Fruit fly (Drosophila melanogaster) whole organism, embryonic: Measurements from ENCODE around the gene Hpr1.

Source experiments
- CG11695 ChIP-seq: fragments of 200-800 bp; sonication (Bioruptor generic); IDR thresholded peaks from 3 replicates; pipeline ENCODE4 v1.3.6; 2022; ENCODE audit warnings: missing biosample characterization, missing genetic modification characterization
- CG12659 ChIP-seq: fragments of 200-800 bp; sonication (Bioruptor generic); optimal IDR thresholded peaks from 3 replicates; lab custom pipeline; 2017; ENCODE audit warnings: mild to moderate bottlenecking, missing biosample characterization, missing genetic modification reagents, missing genetic modification characterization
- CG13424 ChIP-seq: fragments of 200-800 bp; sonication (Bioruptor generic); optimal IDR thresholded peaks from 2 replicates; lab custom pipeline; 2019; ENCODE audit warnings: missing biosample characterization, mild to moderate bottlenecking, missing genetic modification characterization, moderate library complexity
- CG13775 ChIP-seq: fragments of 200-800 bp; sonication (Bioruptor generic); optimal IDR thresholded peaks from 3 replicates; lab custom pipeline; 2017; ENCODE audit warnings: missing biosample characterization, mild to moderate bottlenecking, missing genetic modification characterization
- CG15696 ChIP-seq: fragments of 200-800 bp; sonication (Bioruptor generic); optimal IDR thresholded peaks from 2 replicates; lab custom pipeline; 2019; ENCODE audit warnings: missing biosample characterization, mild to moderate bottlenecking, missing genetic modification characterization, moderate library complexity
- CG17359 ChIP-seq: fragments of 200-800 bp; sonication (Bioruptor generic); optimal IDR thresholded peaks from 3 replicates; lab custom pipeline; 2018; ENCODE audit warnings: missing biosample characterization, mild to moderate bottlenecking, missing genetic modification characterization, moderate library complexity
- CG17361 ChIP-seq: fragments of 200-800 bp; sonication (Bioruptor generic); IDR thresholded peaks from 3 replicates; pipeline ENCODE4 v1.3.6; 2022; ENCODE audit warnings: missing biosample characterization, missing genetic modification characterization
- CG17912 ChIP-seq: fragments of 200-800 bp; sonication (Bioruptor generic); optimal IDR thresholded peaks from 2 replicates; lab custom pipeline; 2018; ENCODE audit warnings: missing biosample characterization, mild to moderate bottlenecking, missing genetic modification characterization
- CG18764 ChIP-seq: fragments of 200-800 bp; sonication (Bioruptor generic); optimal IDR thresholded peaks from 3 replicates; lab custom pipeline; 2016; ENCODE audit warnings: missing biosample characterization, missing genetic modification characterization
- CG2116 ChIP-seq: fragments of 200-800 bp; sonication (Bioruptor generic); optimal IDR thresholded peaks from 3 replicates; lab custom pipeline; 2018; ENCODE audit warnings: missing biosample characterization, mild to moderate bottlenecking, missing genetic modification characterization
- CG2202 ChIP-seq: fragments of 200-800 bp; sonication (Bioruptor generic); optimal IDR thresholded peaks from 2 replicates; lab custom pipeline; 2018; ENCODE audit warnings: missing biosample characterization, mild to moderate bottlenecking, missing genetic modification characterization
- CG30403 ChIP-seq: fragments of 200-800 bp; sonication (Bioruptor generic); optimal IDR thresholded peaks from 3 replicates; lab custom pipeline; 2016; ENCODE audit warnings: missing biosample characterization, missing genetic modification characterization
- CG30431 ChIP-seq: fragments of 200-800 bp; sonication (Bioruptor generic); optimal IDR thresholded peaks from 2 replicates; lab custom pipeline; 2017; ENCODE audit warnings: missing biosample characterization, missing genetic modification characterization
- CG3847 ChIP-seq: fragments of 200-800 bp; sonication (Bioruptor generic); IDR thresholded peaks from 2 replicates; pipeline ENCODE4 v1.3.6; 2022; ENCODE audit warnings: missing biosample characterization, missing genetic modification characterization
- CG42726 ChIP-seq: fragments of 200-800 bp; sonication (Bioruptor generic); IDR thresholded peaks from 2 replicates; pipeline ENCODE4 v1.3.6; 2022; ENCODE audit warnings: missing biosample characterization, missing genetic modification characterization; ENCODE audit not compliant: partially characterized antibody
- CG4404 ChIP-seq: fragments of 200-800 bp; sonication (Bioruptor generic); IDR thresholded peaks from 2 replicates; pipeline ENCODE4 v1.3.6; 2022; ENCODE audit warnings: missing biosample characterization, missing genetic modification characterization
- CG4707 ChIP-seq: fragments of 200-800 bp; sonication (Bioruptor generic); optimal IDR thresholded peaks from 2 replicates; lab custom pipeline; 2018; ENCODE audit warnings: missing biosample characterization, mild to moderate bottlenecking, missing genetic modification characterization, moderate library complexity
- CG6654 ChIP-seq: fragments of 200-800 bp; sonication (Bioruptor generic); optimal IDR thresholded peaks from 2 replicates; lab custom pipeline; 2017; ENCODE audit warnings: missing biosample characterization, mild to moderate bottlenecking, missing genetic modification characterization
- CG6765 ChIP-seq: fragments of 200-800 bp; sonication (Bioruptor generic); optimal IDR thresholded peaks from 3 replicates; lab custom pipeline; 2017; ENCODE audit warnings: missing biosample characterization, mild to moderate bottlenecking, missing genetic modification characterization
- CG6854 ChIP-seq: fragments of 200-800 bp; sonication (Bioruptor generic); optimal IDR thresholded peaks from 3 replicates; lab custom pipeline; 2017; ENCODE audit warnings: missing biosample characterization, mild to moderate bottlenecking, missing genetic modification characterization
- CG8924 ChIP-seq: fragments of 200-800 bp; optimal IDR thresholded peaks from 3 replicates; lab custom pipeline; 2019; ENCODE audit warnings: missing biosample characterization, mild to moderate bottlenecking, missing genetic modification characterization, moderate library complexity
- CHES-1-like ChIP-seq: fragments of 200-800 bp; sonication (Bioruptor generic); optimal IDR thresholded peaks from 2 replicates; lab custom pipeline; 2016; ENCODE audit warnings: missing biosample characterization, missing genetic modification characterization
- Deaf1 ChIP-seq: fragments of 200-800 bp; optimal IDR thresholded peaks from 3 replicates; lab custom pipeline; 2019; ENCODE audit warnings: missing biosample characterization, mild to moderate bottlenecking, missing genetic modification characterization, moderate library complexity
- Dip3 ChIP-seq: fragments of 200-800 bp; sonication (Bioruptor generic); optimal IDR thresholded peaks from 3 replicates; lab custom pipeline; 2016; ENCODE audit warnings: missing biosample characterization, missing genetic modification characterization
- Doc2 ChIP-seq: fragments of 200-800 bp; sonication (Bioruptor generic); IDR thresholded peaks from 2 replicates; pipeline ENCODE4 v1.3.6; 2022; ENCODE audit warnings: missing biosample characterization, missing genetic modification characterization
- E2f2 ChIP-seq: fragments of 200-800 bp; sonication (Bioruptor generic); IDR thresholded peaks from 2 replicates; pipeline ENCODE4 v1.3.6; 2022; ENCODE audit warnings: missing biosample characterization, missing genetic modification characterization
- Ets65A ChIP-seq: fragments of 200-800 bp; sonication (Bioruptor generic); peaks from one replicate; lab custom pipeline; 2016; ENCODE audit warnings: missing biosample characterization, missing genetic modification characterization
- Kr ChIP-seq: fragments of 200-800 bp; sonication (Bioruptor generic); optimal IDR thresholded peaks from 2 replicates; lab custom pipeline; 2017; ENCODE audit warnings: missing biosample characterization, mild to moderate bottlenecking, missing genetic modification characterization
- MTF-1 ChIP-seq: fragments of 200-800 bp; sonication (Bioruptor generic); optimal IDR thresholded peaks from 2 replicates; lab custom pipeline; 2018; ENCODE audit warnings: missing biosample characterization, mild to moderate bottlenecking, missing genetic modification characterization, borderline replicate concordance
- Mad ChIP-seq: fragments of 200-800 bp; sonication (Bioruptor generic); optimal IDR thresholded peaks from 2 replicates; lab custom pipeline; 2016; ENCODE audit warnings: missing biosample characterization, missing genetic modification characterization
- Max ChIP-seq: fragments of 200-800 bp; sonication (Bioruptor generic); optimal IDR thresholded peaks from 2 replicates; lab custom pipeline; 2016; ENCODE audit warnings: missing biosample characterization, mild to moderate bottlenecking, missing genetic modification characterization
- Meics ChIP-seq: fragments of 200-800 bp; sonication (Bioruptor generic); optimal IDR thresholded peaks from 2 replicates; lab custom pipeline; 2017; ENCODE audit warnings: missing biosample characterization, mild to moderate bottlenecking, missing genetic modification characterization
- Myb ChIP-seq: fragments of 200-800 bp; sonication (Bioruptor generic); optimal IDR thresholded peaks from 2 replicates; lab custom pipeline; 2016; ENCODE audit warnings: missing biosample characterization, missing genetic modification characterization
- Ravus ChIP-seq: fragments of 200-800 bp; sonication (Bioruptor generic); IDR thresholded peaks from 2 replicates; pipeline ENCODE4 v1.3.6; 2022; ENCODE audit warnings: missing biosample characterization, missing genetic modification characterization
- Sry-β ChIP-seq: fragments of 200-800 bp; sonication (Bioruptor generic); optimal IDR thresholded peaks from 2 replicates; lab custom pipeline; 2018; ENCODE audit warnings: missing biosample characterization, mild to moderate bottlenecking, missing genetic modification characterization, moderate library complexity
- dati ChIP-seq: fragments of 200-800 bp; sonication (Bioruptor generic); IDR thresholded peaks from 2 replicates; pipeline ENCODE4 v1.3.6; 2022; ENCODE audit warnings: missing biosample characterization, missing genetic modification characterization
- fu2 ChIP-seq: fragments of 200-800 bp; sonication (Bioruptor generic); optimal IDR thresholded peaks from 2 replicates; lab custom pipeline; 2016; ENCODE audit warnings: missing biosample characterization, missing genetic modification characterization
- gcm ChIP-seq: fragments of 200-800 bp; sonication (Bioruptor generic); optimal IDR thresholded peaks from 2 replicates; lab custom pipeline; 2019; ENCODE audit warnings: missing biosample characterization, mild to moderate bottlenecking, missing genetic modification characterization, moderate library complexity
- jigr1 ChIP-seq: fragments of 200-800 bp; sonication (Bioruptor generic); IDR thresholded peaks from 3 replicates; pipeline ENCODE4 v1.3.6; 2022; ENCODE audit warnings: missing biosample characterization, missing genetic modification characterization
- kah ChIP-seq: fragments of 200-800 bp; sonication (Bioruptor generic); optimal IDR thresholded peaks from 2 replicates; lab custom pipeline; 2018; ENCODE audit warnings: missing biosample characterization, mild to moderate bottlenecking, missing genetic modification characterization
- maf-S ChIP-seq: fragments of 200-800 bp; sonication (Bioruptor generic); optimal IDR thresholded peaks from 2 replicates; lab custom pipeline; 2016; ENCODE audit warnings: missing biosample characterization, missing genetic modification characterization
- nau ChIP-seq: fragments of 200-800 bp; sonication (Bioruptor generic); optimal IDR thresholded peaks from 3 replicates; lab custom pipeline; 2017; ENCODE audit warnings: missing biosample characterization, mild to moderate bottlenecking, missing genetic modification characterization, missing genetic modification reagents
- pnt ChIP-seq: fragments of 200-800 bp; sonication (Bioruptor generic); optimal IDR thresholded peaks from 3 replicates; lab custom pipeline; 2016; ENCODE audit warnings: missing biosample characterization, missing genetic modification characterization
- scrt ChIP-seq: fragments of 200-800 bp; sonication (Bioruptor generic); optimal IDR thresholded peaks from 2 replicates; lab custom pipeline; 2018; ENCODE audit warnings: missing biosample characterization, mild to moderate bottlenecking, missing genetic modification characterization, moderate library complexity
- slbo ChIP-seq: fragments of 200-800 bp; sonication (Bioruptor generic); IDR thresholded peaks from 2 replicates; pipeline ENCODE4 v1.3.6; 2022; ENCODE audit warnings: missing biosample characterization, missing genetic modification characterization
- tgo ChIP-seq: fragments of 200-800 bp; sonication (Bioruptor generic); IDR thresholded peaks from 3 replicates; pipeline ENCODE4 v1.3.6; 2022; ENCODE audit warnings: missing biosample characterization, missing genetic modification characterization
- ttk ChIP-seq: fragments of 200-800 bp; sonication (Bioruptor generic); IDR thresholded peaks from 2 replicates; pipeline ENCODE4 v2.1.2; 2022; ENCODE audit warnings: missing biosample characterization, missing genetic modification characterization
- zfh1 ChIP-seq: fragments of 200-800 bp; sonication (Bioruptor generic); IDR thresholded peaks from 3 replicates; pipeline ENCODE4 v1.3.6; 2022; ENCODE audit warnings: missing biosample characterization, missing genetic modification characterization

Gene Hpr1

DNA sequence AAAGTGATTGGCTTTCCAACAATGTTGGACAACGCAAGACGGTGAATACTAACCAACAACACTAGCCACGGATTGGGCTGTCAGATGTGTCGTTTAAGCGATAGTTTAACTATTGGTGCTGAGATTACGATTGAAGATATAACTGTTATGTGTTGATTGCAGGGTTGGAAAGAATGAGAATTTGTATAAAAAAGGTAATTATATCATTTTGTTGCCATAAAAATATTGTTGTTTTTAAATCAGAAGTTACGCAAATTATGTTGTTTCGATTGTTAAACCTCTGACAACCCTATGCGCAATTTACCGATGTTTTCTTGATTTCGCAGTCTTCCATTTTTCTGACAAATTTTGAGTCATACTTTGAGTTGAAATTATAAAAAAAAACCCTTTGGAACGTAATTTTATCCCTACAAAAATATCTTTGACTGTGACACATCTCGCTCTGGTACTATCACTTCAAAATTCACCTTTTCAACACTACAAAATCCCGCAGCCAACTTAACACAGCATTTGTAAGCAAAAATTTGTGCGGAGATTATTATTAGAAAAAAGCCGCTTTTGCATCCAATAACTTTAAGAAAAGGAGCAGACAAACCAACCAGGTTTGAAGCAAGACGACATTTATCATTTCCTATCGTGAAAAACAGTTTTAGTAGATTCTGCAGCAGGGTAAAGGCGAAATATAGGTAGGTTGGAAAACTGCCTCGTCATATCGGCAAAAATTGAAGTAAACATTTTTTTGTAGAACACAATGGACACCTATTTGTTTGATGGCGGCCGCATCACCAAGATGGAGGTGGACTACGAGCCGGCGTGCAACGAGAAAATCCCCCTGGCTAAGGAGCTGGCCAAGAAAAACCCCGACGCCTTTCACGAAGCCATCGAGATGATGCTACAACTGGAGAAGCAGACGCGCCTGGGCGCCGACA lies 32.0 kb downstream of the Hpr1 start, which contains the start of the genes Hat1 and Rpn5 (continued):
- peak; percentile 78 for TF ChIP-seq Myb (GFP tag; lab: Kevin White, UChicago)
- peak; percentile 71 for TF ChIP-seq CG13424 (tag; lab: Kevin White, UChicago)
- peak; percentile 67 for TF ChIP-seq CG30431 (GFP tag; lab: Kevin White, UChicago)
- TF ChIP-seq pnt: peak; percentile 88
- TF ChIP-seq CG42726: peak; percentile 43; the same call in 1 of the 2 replicates
- no peak for TF ChIP-seq CG17912
- TF ChIP-seq Meics (GFP tag; lab: Kevin White, UChicago): peak; percentile 76
- TF ChIP-seq CG6765 (GFP tag; lab: Kevin White, UChicago): peak; percentile 49
- TF ChIP-seq CG6654 (GFP tag; lab: Kevin White, UChicago): peak; percentile 49
- TF ChIP-seq kah (GFP tag; lab: Kevin White, UChicago): no peak
- TF ChIP-seq CG3847 (GFP tag; lab: Robert Waterston, UW): peak; percentile 86
- TF ChIP-seq CG17359 (tag; lab: Kevin White, UChicago): peak; percentile 59
- peak; percentile 75 for TF ChIP-seq CG2116 (GFP tag; lab: Kevin White, UChicago)
- peak; percentile 54; the same call in 1 of the 2 replicates for TF ChIP-seq ttk (GFP tag; lab: Robert Waterston, UW)
- TF ChIP-seq CG11695 (GFP tag; lab: Robert Waterston, UW): peak; percentile 44; the same call in 1 of the 3 replicates
- TF ChIP-seq dati: no peak
- peak; percentile 87 for TF ChIP-seq CG12659 (GFP tag; lab: Kevin White, UChicago)
- no peak for TF ChIP-seq MTF-1 (GFP tag; lab: Kevin White, UChicago)
- peak; percentile 28; the same call in 1 of the 3 replicates for TF ChIP-seq jigr1 (GFP tag; lab: Robert Waterston, UW)
- TF ChIP-seq CG17361 (GFP tag; lab: Robert Waterston, UW): peak; percentile 95
- peak; percentile 90 for TF ChIP-seq CHES-1-like (GFP tag; lab: Kevin White, UChicago)
- TF ChIP-seq CG6854 (GFP tag; lab: Kevin White, UChicago): no peak
- TF ChIP-seq gcm (GFP tag; lab: Kevin White, UChicago): peak; percentile 0
- peak; percentile 60 for TF ChIP-seq CG8924 (tag; lab: Kevin White, UChicago)
- TF ChIP-seq Ravus: 0 out of 2 replicates have a peak, but pooled peaks have one; percentile 5
- peak; percentile 90 for TF ChIP-seq Dip3 (GFP tag; lab: Kevin White, UChicago)
- TF ChIP-seq Max: peak; percentile 90
- TF ChIP-seq E2f2 (GFP tag; lab: Robert Waterston, UW): peak; percentile 60
- TF ChIP-seq Deaf1 (tag; lab: Kevin White, UChicago): peak; percentile 37
- peak; percentile 96 for TF ChIP-seq CG30403 (GFP tag; lab: Kevin White, UChicago)
- peak; percentile 62 for TF ChIP-seq CG15696 (tag; lab: Kevin White, UChicago)
- TF ChIP-seq Mad: peak; percentile 88
- no peak for TF ChIP-seq Doc2 (GFP tag; lab: Robert Waterston, UW)
- peak; percentile 70 for TF ChIP-seq tgo
- TF ChIP-seq CG4404: peak; percentile 83
- TF ChIP-seq CG13775 (GFP tag; lab: Kevin White, UChicago): peak; percentile 93
- TF ChIP-seq scrt (GFP tag; lab: Kevin White, UChicago): peak; percentile 0
- peak; percentile 93 for TF ChIP-seq fu2 (GFP tag; lab: Kevin White, UChicago)
- TF ChIP-seq slbo (GFP tag; lab: Robert Waterston, UW): peak; percentile 78
- peak; percentile 99 for TF ChIP-seq Ets65A (GFP tag; lab: Kevin White, UChicago)
- no peak for TF ChIP-seq nau (GFP tag; lab: Kevin White, UChicago)
- TF ChIP-seq maf-S (GFP tag; lab: Kevin White, UChicago): peak; percentile 88
- no peak for TF ChIP-seq Kr (GFP tag; lab: Kevin White, UChicago)
- peak; percentile 90 for TF ChIP-seq Sry-β (GFP tag; lab: Kevin White, UChicago)
- TF ChIP-seq CG2202 (tag; lab: Kevin White, UChicago): peak; percentile 46
- peak; percentile 79 for TF ChIP-seq CG18764 (GFP tag; lab: Kevin White, UChicago)
- TF ChIP-seq zfh1 (GFP tag; lab: Robert Waterston, UW): peak; percentile 58; the same call in 2 of the 3 replicates
- no peak for TF ChIP-seq CG4707 (GFP tag; lab: Kevin White, UChicago)
